ENCODE assay signal across 5 worm cellular contexts in genomic region chrV:9855920-9856852, ce11.
TF ChIP-seq lines count a peak whose summit lies in the region.

No protein-coding gene starts in this region.

TF ChIP-seq in whole organism, L1 larva, 84 proteins besides CTCF, POLR2A, EP300 and RAD21 (continues in another document):
- TF ChIP-seq egl-13 (tag; optimal IDR thresholded peaks at IDR 0.05; lab: Kevin White, UChicago) (no peak), lsy-2 (tag; optimal IDR thresholded peaks at IDR 0.05; lab: Kevin White, UChicago) (peak; percentile 38 to 40), fkh-8 (tag; optimal IDR thresholded peaks at IDR 0.05; lab: Kevin White, UChicago) (peak; percentile 31), ces-1 (GFP tag; optimal IDR thresholded peaks at IDR 0.05; lab: Kevin White, UChicago) (no peak), nhr-47 (tag; optimal IDR thresholded peaks at IDR 0.05; lab: Kevin White, UChicago) (peak; percentile 32), nhr-12 (tag; optimal IDR thresholded peaks at IDR 0.05; lab: Kevin White, UChicago) (no peak), unc-30 (tag; optimal IDR thresholded peaks at IDR 0.05; lab: Kevin White, UChicago) (no peak), nhr-77 (tag; optimal IDR thresholded peaks at IDR 0.05; lab: Kevin White, UChicago) (no peak), rnt-1 (tag; optimal IDR thresholded peaks at IDR 0.05; lab: Kevin White, UChicago) (peak; percentile 67), ceh-88 (GFP tag; IDR thresholded peaks at IDR 0.05; lab: Robert Waterston, UW) (no peak), tbx-2 (tag; optimal IDR thresholded peaks at IDR 0.05; lab: Kevin White, UChicago) (peak; percentile 33), ceh-90 (tag; optimal IDR thresholded peaks at IDR 0.05; lab: Kevin White, UChicago) (no peak), dpl-1 (GFP tag; optimal IDR thresholded peaks at IDR 0.05; lab: Kevin White, UChicago) (peak in 2 of 3 experiments; percentile 45 to 51), fos-1 (tag; optimal IDR thresholded peaks at IDR 0.05; lab: Kevin White, UChicago) (no peak), Y116A8C.19 (tag; optimal IDR thresholded peaks at IDR 0.05; lab: Kevin White, UChicago; ENCODE audit: borderline replicate concordance) (no peak), mab-9 (GFP tag; IDR thresholded peaks at IDR 0.05; lab: Robert Waterston, UW) (no peak), jun-1 (tag; optimal IDR thresholded peaks at IDR 0.05; lab: Kevin White, UChicago) (no peak), snu-23 (GFP tag; optimal IDR thresholded peaks at IDR 0.05; lab: Kevin White, UChicago) (peak; percentile 61), unc-130 (tag; optimal IDR thresholded peaks at IDR 0.05; lab: Kevin White, UChicago) (no peak)

TF ChIP-seq in whole organism, L3 larva, 47 proteins besides CTCF, POLR2A, EP300 and RAD21:
- TF ChIP-seq snpc-4 (tag; optimal IDR thresholded peaks at IDR 0.05; lab: Kevin White, UChicago) (no peak), nfya-1 (tag; optimal IDR thresholded peaks at IDR 0.05; lab: Kevin White, UChicago; ENCODE audit: insufficient read depth) (peak; percentile 54), pqm-1 (tag; optimal IDR thresholded peaks at IDR 0.05; lab: Kevin White, UChicago) (peak; percentile 18), ztf-11 (tag; optimal IDR thresholded peaks at IDR 0.05; lab: Kevin White, UChicago) (no peak), fkh-2 (tag; optimal IDR thresholded peaks at IDR 0.05; lab: Kevin White, UChicago) (no peak), zag-1 (tag; optimal IDR thresholded peaks at IDR 0.05; lab: Kevin White, UChicago) (no peak), pha-4 (tag; optimal IDR thresholded peaks at IDR 0.05; lab: Kevin White, UChicago) (peak; percentile 29), nhr-23 (tag; optimal IDR thresholded peaks at IDR 0.05; lab: Kevin White, UChicago) (peak; percentile 8), hmg-11 (tag; optimal IDR thresholded peaks at IDR 0.05; lab: Kevin White, UChicago) (peak; percentile 69), nhr-67 (tag; optimal IDR thresholded peaks at IDR 0.05; lab: Kevin White, UChicago) (no peak), nhr-11 (tag; optimal IDR thresholded peaks at IDR 0.05; lab: Kevin White, UChicago) (no peak), nhr-76 (tag; optimal IDR thresholded peaks at IDR 0.05; lab: Kevin White, UChicago) (no peak)

TF ChIP-seq in whole organism, early embryonic, 17 proteins besides CTCF, POLR2A, EP300 and RAD21:
- TF ChIP-seq aly-1 (tag; optimal IDR thresholded peaks at IDR 0.05; lab: Kevin White, UChicago) (peak; percentile 24), hnd-1 (tag; optimal IDR thresholded peaks at IDR 0.05; lab: Kevin White, UChicago) (no peak), B0310.2 (tag; optimal IDR thresholded peaks at IDR 0.05; lab: Kevin White, UChicago) (peak; percentile 35), tbx-37 (GFP tag; conservative IDR thresholded peaks at IDR 0.05; lab: Robert Waterston, UW) (no peak)

TF ChIP-seq in whole organism, midembryonic, 9 proteins besides CTCF, POLR2A, EP300 and RAD21:
- TF ChIP-seq flt-1 (GFP tag; IDR thresholded peaks at IDR 0.05; lab: Robert Waterston, UW) (no peak), cog-1 (tag; optimal IDR thresholded peaks at IDR 0.05; lab: Kevin White, UChicago) (peak; percentile 31)

TF ChIP-seq in whole organism, young adult, 124 proteins besides CTCF, POLR2A, EP300 and RAD21:
- TF ChIP-seq zfh-2 (GFP tag; conservative IDR thresholded peaks at IDR 0.05; lab: Robert Waterston, UW) (0 out of 2 replicates have a peak, but pooled peaks have one; percentile 16), rec-8 (tag; optimal IDR thresholded peaks at IDR 0.05; lab: Kevin White, UChicago) (no peak), F10E7.11 (tag; optimal IDR thresholded peaks at IDR 0.05; lab: Kevin White, UChicago) (no peak), attf-5 (GFP tag; optimal IDR thresholded peaks at IDR 0.05; lab: Kevin White, UChicago) (peak; percentile 50), F57C9.4 (tag; optimal IDR thresholded peaks at IDR 0.05; lab: Kevin White, UChicago) (no peak), hmg-1.2 (GFP tag; IDR thresholded peaks at IDR 0.05; lab: Robert Waterston, UW) (peak; percentile 76; the same call in 1 of the 2 replicates), ets-4 (GFP tag; optimal IDR thresholded peaks at IDR 0.05; lab: Kevin White, UChicago) (no peak), nhr-80 (tag; optimal IDR thresholded peaks at IDR 0.05; lab: Kevin White, UChicago) (peak; percentile 14), sdz-38 (tag; optimal IDR thresholded peaks at IDR 0.05; lab: Kevin White, UChicago) (no peak), efl-1 (GFP tag; optimal IDR thresholded peaks at IDR 0.05; lab: Kevin White, UChicago) (peak; percentile 9), ekl-4 (GFP tag; IDR thresholded peaks at IDR 0.05; lab: Robert Waterston, UW) (no peak), tbx-9 (tag; optimal IDR thresholded peaks at IDR 0.05; lab: Kevin White, UChicago; ENCODE audit: borderline replicate concordance) (no peak), T07F8.4 (tag; optimal IDR thresholded peaks at IDR 0.05; lab: Kevin White, UChicago) (no peak), C06A6.2 (GFP tag; conservative IDR thresholded peaks at IDR 0.05; lab: Robert Waterston, UW) (no peak), mcd-1 (GFP tag; IDR thresholded peaks at IDR 0.05; lab: Robert Waterston, UW) (peak; percentile 64), zim-3 (tag; optimal IDR thresholded peaks at IDR 0.05; lab: Kevin White, UChicago) (no peak), let-607 (tag; optimal IDR thresholded peaks at IDR 0.05; lab: Kevin White, UChicago) (no peak)

Comparison
In these comparisons a context has a peak if more than half of its experiments do, and no peak if none do; other contexts are left out.
1. Of the 8 proteins assayed by ChIP-seq in both whole organism, young adult and whole organism, L1 larva: peak only in whole organism, young adult: none; only in whole organism, L1 larva: ama-1, dpl-1, lin-35 and nhr-90; in both: efl-1; in neither: 3.